Worm (Caenorhabditis elegans): ENCODE measurements around the gene sru-29.

- no peak for TF ChIP-seq ztf-29 (GFP tag; IDR thresholded peaks at IDR 0.05)
- no peak for TF ChIP-seq flt-1 (GFP tag; IDR thresholded peaks at IDR 0.05)
- TF ChIP-seq cog-1 (tag; optimal IDR thresholded peaks at IDR 0.05): no peak
Observed at ce11 chrV:9848576-9848975, 37.3 kb downstream of the sru-29 start.

Measured in whole organism, midembryonic.